Worm (Caenorhabditis elegans): ENCODE results near the gene pud-1.2.

The pud-1.2 gene

DNA sequence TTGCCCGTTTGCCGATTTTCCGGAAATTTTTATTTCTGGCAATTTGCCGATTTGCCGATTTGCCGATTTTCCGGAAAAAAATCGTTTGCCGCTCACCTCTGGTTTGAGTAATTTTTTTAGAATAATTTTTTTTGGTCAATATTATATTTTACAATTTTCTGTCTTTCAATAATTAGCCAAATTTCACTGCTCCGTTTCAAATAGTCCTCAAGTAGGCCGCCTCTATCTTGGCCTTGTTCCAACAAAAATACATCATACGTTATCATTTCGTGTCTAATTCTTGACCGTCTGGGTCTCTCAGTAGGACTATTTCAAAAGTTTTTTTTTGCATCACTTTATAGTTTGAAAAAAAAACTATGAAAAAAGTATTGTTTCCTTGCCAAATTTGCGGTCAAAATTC, 30.1 kb downstream of the pud-1.2 start, which contains the start of gene nhr-115:
Gene nhr-115 (plus strand): TSS at position 301 of the 400 bp plus-strand sequence.
- no peak for TF ChIP-seq nhr-28 (tag; optimal IDR thresholded peaks at IDR 0.05)
- TF ChIP-seq blmp-1 (tag; optimal IDR thresholded peaks at IDR 0.05) = no peak
- no peak for TF ChIP-seq nhr-12 (tag; optimal IDR thresholded peaks at IDR 0.05)
- TF ChIP-seq bed-3 (GFP tag; optimal IDR thresholded peaks at IDR 0.05) = no peak
- no peak for TF ChIP-seq lsy-2 (tag; optimal IDR thresholded peaks at IDR 0.05)
- TF ChIP-seq elt-3 (tag; optimal IDR thresholded peaks at IDR 0.05) = no peak
- TF ChIP-seq ztf-11 (tag; optimal IDR thresholded peaks at IDR 0.05) = no peak
- no peak for TF ChIP-seq ham-2 (GFP tag; optimal IDR thresholded peaks at IDR 0.05)
- no peak for TF ChIP-seq snpc-4 (tag; optimal IDR thresholded peaks at IDR 0.05)
- TF ChIP-seq sem-2 (GFP tag; optimal IDR thresholded peaks at IDR 0.05) = no peak
- no peak for TF ChIP-seq hlh-1 (tag; optimal IDR thresholded peaks at IDR 0.05)
- TF ChIP-seq lin-13 (tag; optimal IDR thresholded peaks at IDR 0.05) = no peak
- no peak for TF ChIP-seq ceh-83 (GFP tag; optimal IDR thresholded peaks at IDR 0.05)
- TF ChIP-seq mep-1 (tag; optimal IDR thresholded peaks at IDR 0.05) = no peak
- no peak for TF ChIP-seq elt-1 (tag; optimal IDR thresholded peaks at IDR 0.05; ENCODE audit: borderline replicate concordance, insufficient read depth)
- TF ChIP-seq drap-1 (GFP tag; optimal IDR thresholded peaks at IDR 0.05) = no peak
- no peak for TF ChIP-seq flh-1 (GFP tag; optimal IDR thresholded peaks at IDR 0.05)
- TF ChIP-seq tbx-8 (GFP tag; optimal IDR thresholded peaks at IDR 0.05) = no peak
- TF ChIP-seq mls-2 (tag; optimal IDR thresholded peaks at IDR 0.05) = no peak
- no peak for TF ChIP-seq ceh-39 (tag; optimal IDR thresholded peaks at IDR 0.05)

DNA sequence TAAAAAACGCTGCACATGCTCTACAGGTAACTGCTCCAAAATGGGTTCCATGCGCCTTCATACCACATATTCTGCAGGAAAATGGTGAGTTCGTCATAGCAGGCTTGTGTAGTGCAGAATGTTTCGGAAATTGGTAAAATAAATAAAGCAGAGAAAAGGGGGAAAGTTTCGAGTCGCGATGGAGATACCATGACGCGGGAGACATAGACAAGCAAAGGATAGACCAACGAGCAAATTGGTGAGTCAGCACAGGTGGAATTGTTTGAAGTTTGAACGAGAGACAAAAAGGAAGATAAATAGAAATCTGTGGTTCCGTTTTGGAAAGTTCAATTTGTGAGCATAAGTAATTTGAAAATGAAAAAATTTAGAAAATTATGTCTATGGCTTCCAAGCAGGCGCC, 32.0 kb downstream of the pud-1.2 start, which contains the start of gene nhr-225:
Gene nhr-225 (minus strand): TSS at position 146 of the 400 bp plus-strand sequence.
- TF ChIP-seq bed-3 (GFP tag; optimal IDR thresholded peaks at IDR 0.05) (no peak), unc-39 (tag; optimal IDR thresholded peaks at IDR 0.05) (no peak), nhr-12 (tag; optimal IDR thresholded peaks at IDR 0.05) (no peak), ceh-43 (GFP tag; optimal IDR thresholded peaks at IDR 0.05) (no peak), M03D4.4 (tag; optimal IDR thresholded peaks at IDR 0.05) (no peak), drap-1 (GFP tag; optimal IDR thresholded peaks at IDR 0.05) (no peak), flh-1 (GFP tag; optimal IDR thresholded peaks at IDR 0.05) (no peak), ham-2 (GFP tag; optimal IDR thresholded peaks at IDR 0.05) (no peak)

ce11 chrV:2285107-2285506, 37.3 kb downstream of the pud-1.2 start, which contains the start of gene nhr-227:
Gene nhr-227, plus strand, starts transcription at chrV:2285432.
- no peak for TF ChIP-seq sptf-1 (tag; optimal IDR thresholded peaks at IDR 0.05)
- TF ChIP-seq lsy-2 (tag; optimal IDR thresholded peaks at IDR 0.05) = no peak
- no peak for TF ChIP-seq unc-62 (GFP tag; optimal IDR thresholded peaks at IDR 0.05)
- TF ChIP-seq lin-32 (GFP tag; optimal IDR thresholded peaks at IDR 0.05) = no peak
- no peak for TF ChIP-seq sem-2 (GFP tag; optimal IDR thresholded peaks at IDR 0.05)
- no peak for TF ChIP-seq ceh-83 (GFP tag; optimal IDR thresholded peaks at IDR 0.05)
- TF ChIP-seq elt-1 (tag; optimal IDR thresholded peaks at IDR 0.05; ENCODE audit: borderline replicate concordance, insufficient read depth) = no peak
- TF ChIP-seq pha-4 (tag; optimal IDR thresholded peaks at IDR 0.05) = no peak
- no peak for TF ChIP-seq ces-1 (GFP tag; optimal IDR thresholded peaks at IDR 0.05)
- TF ChIP-seq blmp-1 (tag; optimal IDR thresholded peaks at IDR 0.05) = no peak
- TF ChIP-seq M03D4.4 (tag; optimal IDR thresholded peaks at IDR 0.05) = no peak
- no peak for TF ChIP-seq nhr-237 (tag; optimal IDR thresholded peaks at IDR 0.05)
- TF ChIP-seq flh-1 (GFP tag; optimal IDR thresholded peaks at IDR 0.05) = no peak
- no peak for TF ChIP-seq unc-39 (tag; optimal IDR thresholded peaks at IDR 0.05)
- no peak for TF ChIP-seq nhr-28 (tag; optimal IDR thresholded peaks at IDR 0.05)
- TF ChIP-seq ham-2 (GFP tag; optimal IDR thresholded peaks at IDR 0.05) = no peak

DNA sequence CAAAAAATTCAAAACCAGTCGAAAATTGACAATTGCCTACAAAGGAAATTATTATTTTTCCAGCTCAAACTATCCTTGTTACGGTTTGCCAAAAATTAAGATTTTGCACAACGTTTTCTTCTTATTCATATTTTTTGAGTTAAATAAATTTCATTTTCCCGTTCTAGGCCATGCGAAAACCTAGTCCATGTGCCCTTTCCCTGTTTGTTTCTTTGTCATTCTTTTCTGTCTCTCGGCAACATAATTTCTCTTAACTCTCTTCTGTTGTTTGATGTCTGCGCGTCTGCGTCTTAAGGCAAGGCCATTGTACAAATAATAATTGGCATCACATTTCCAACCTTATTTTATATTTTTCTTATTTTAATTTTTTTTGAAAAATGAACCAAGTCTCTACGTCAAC, 40.9 kb downstream of the pud-1.2 start, which contains the start of gene nhr-228:
Gene nhr-228 (plus strand): TSS at position 261 of the 400 bp plus-strand sequence.
- TF ChIP-seq nhr-237 (tag; optimal IDR thresholded peaks at IDR 0.05) (peak; percentile 34), ces-1 (GFP tag; optimal IDR thresholded peaks at IDR 0.05) (peak; percentile 43), pha-4 (tag; optimal IDR thresholded peaks at IDR 0.05) (peak; percentile 14), ceh-83 (GFP tag; optimal IDR thresholded peaks at IDR 0.05) (peak; percentile 3), mep-1 (tag; optimal IDR thresholded peaks at IDR 0.05) (peak; percentile 40), ceh-43 (GFP tag; optimal IDR thresholded peaks at IDR 0.05) (no peak)

DNA sequence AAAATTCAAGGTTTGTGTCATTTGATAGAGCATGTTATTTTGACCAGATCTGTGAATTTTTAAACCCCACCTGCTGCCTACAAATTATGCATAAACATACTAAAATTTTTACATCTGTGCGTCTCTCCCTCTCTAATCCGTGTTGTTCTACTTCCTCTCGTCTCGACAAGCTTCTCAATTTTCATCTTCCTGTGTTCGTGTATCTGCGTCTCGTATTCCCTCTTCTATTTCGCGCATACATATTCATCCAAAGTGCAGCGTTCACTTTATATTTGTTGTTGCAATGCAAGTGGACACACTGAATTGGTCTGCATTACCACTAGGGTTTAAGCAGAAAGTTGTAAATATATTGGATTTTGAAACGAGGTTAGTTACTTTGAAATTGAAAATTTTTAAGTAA, 43.8 kb downstream of the pud-1.2 start, which contains the start of gene fbxa-137:
Gene fbxa-137 (plus strand): TSS at position 274 of the 400 bp plus-strand sequence.
- TF ChIP-seq ces-1 (GFP tag; optimal IDR thresholded peaks at IDR 0.05) (peak; percentile 50), nhr-76 (tag; optimal IDR thresholded peaks at IDR 0.05) (no peak), hlh-1 (tag; optimal IDR thresholded peaks at IDR 0.05) (no peak), ceh-43 (GFP tag; optimal IDR thresholded peaks at IDR 0.05) (no peak), mep-1 (tag; optimal IDR thresholded peaks at IDR 0.05) (no peak), nhr-2 (tag; optimal IDR thresholded peaks at IDR 0.05) (no peak), sptf-1 (tag; optimal IDR thresholded peaks at IDR 0.05) (no peak), mls-2 (tag; optimal IDR thresholded peaks at IDR 0.05) (peak; percentile 6), zip-8 (tag; optimal IDR thresholded peaks at IDR 0.05) (no peak), pha-4 (tag; optimal IDR thresholded peaks at IDR 0.05) (peak; percentile 41)

Data from whole organism, mixed stage, embryonic.